Worm (Caenorhabditis elegans) whole organism, L3 larva: ENCODE results near the gene far-5.

Source experiments
- R02D3.7 ChIP-seq: fragments of 150-350 bp; optimal IDR thresholded peaks from 2 replicates; lab custom pipeline; 2014; ENCODE audit warnings: missing biosample characterization, missing genetic modification characterization
- ZK546.5 ChIP-seq: sonication (generic microtip); optimal IDR thresholded peaks from 2 replicates; lab custom pipeline; 2017; ENCODE audit warnings: missing biosample characterization, missing genetic modification characterization
- aly-2 ChIP-seq: fragments of 150-350 bp; optimal IDR thresholded peaks from 2 replicates; lab custom pipeline; 2014; ENCODE audit warnings: missing biosample characterization, missing genetic modification characterization
- ama-1 ChIP-seq: fragments of 150-350 bp; optimal IDR thresholded peaks from 2 replicates; lab custom pipeline; 2018
- ceh-28 ChIP-seq: fragments of 150-350 bp; optimal IDR thresholded peaks from 2 replicates; lab custom pipeline; 2014; ENCODE audit warnings: missing biosample characterization, missing genetic modification reagents, missing genetic modification characterization
- ceh-9 ChIP-seq: sonication (generic microtip); optimal IDR thresholded peaks from 2 replicates; lab custom pipeline; 2018; ENCODE audit warnings: missing biosample characterization, missing genetic modification characterization
- daf-12 ChIP-seq: fragments of 150-350 bp; optimal IDR thresholded peaks from 2 replicates; lab custom pipeline; 2014; ENCODE audit warnings: missing biosample characterization, missing genetic modification reagents, missing genetic modification characterization
- egl-27 ChIP-seq: sonication (generic microtip); optimal IDR thresholded peaks from 4 replicates; lab custom pipeline; 2017; ENCODE audit warnings: missing biosample characterization, missing genetic modification reagents, missing genetic modification characterization
- elt-1 ChIP-seq: fragments of 150-350 bp; optimal IDR thresholded peaks from 2 replicates; lab custom pipeline; 2014; ENCODE audit warnings: missing biosample characterization, missing genetic modification characterization
- elt-2 ChIP-seq: sonication (generic microtip); optimal IDR thresholded peaks from 2 replicates; lab custom pipeline; 2016; ENCODE audit warnings: missing genetic modification reagents, mild to moderate bottlenecking, missing genetic modification characterization, missing compliant biosample characterization
- elt-3 ChIP-seq, 3 experiments: fragments of 150-350 bp in 1 of 3; sonication (generic microtip) in 2 of 3; optimal IDR thresholded peaks; 2 replicates in 2 of 3; 4 replicates in 1 of 3; lab custom pipeline; 2014 to 2017; ENCODE audit warnings: missing biosample characterization in 3 of 3, missing genetic modification characterization in 3 of 3
- eor-1 ChIP-seq, 2 experiments: fragments of 150-350 bp; optimal IDR thresholded peaks; 2 replicates each; lab custom pipeline; 2014 to 2018; ENCODE audit warnings: missing biosample characterization in 2 of 2, missing genetic modification characterization in 2 of 2
- fkh-2 ChIP-seq: fragments of 150-350 bp; optimal IDR thresholded peaks from 2 replicates; lab custom pipeline; 2014; ENCODE audit warnings: missing biosample characterization, missing genetic modification reagents, missing genetic modification characterization
- fos-1 ChIP-seq: fragments of 150-350 bp; optimal IDR thresholded peaks from 2 replicates; lab custom pipeline; 2014; ENCODE audit warnings: missing biosample characterization, missing genetic modification characterization
- hmg-11 ChIP-seq: sonication (generic microtip); optimal IDR thresholded peaks from 2 replicates; lab custom pipeline; 2016; ENCODE audit warnings: missing genetic modification characterization, missing compliant biosample characterization
- lin-15B ChIP-seq: fragments of 150-350 bp; optimal IDR thresholded peaks from 2 replicates; lab custom pipeline; 2014; ENCODE audit warnings: missing biosample characterization, missing genetic modification characterization
- lsy-12 ChIP-seq: sonication (generic microtip); optimal IDR thresholded peaks from 2 replicates; lab custom pipeline; 2016; ENCODE audit warnings: mild to moderate bottlenecking, missing genetic modification characterization, missing compliant biosample characterization
- mdl-1 ChIP-seq: fragments of 150-350 bp; optimal IDR thresholded peaks from 2 replicates; lab custom pipeline; 2014; ENCODE audit warnings: missing biosample characterization, missing genetic modification characterization
- mml-1 ChIP-seq: fragments of 150-350 bp; sonication (generic microtip); optimal IDR thresholded peaks from 3 replicates; lab custom pipeline; 2014; ENCODE audit warnings: missing biosample characterization, missing genetic modification characterization
- nfya-1 ChIP-seq: sonication (generic microtip); optimal IDR thresholded peaks from 2 replicates; lab custom pipeline; 2017; ENCODE audit warnings: missing genetic modification characterization, mild to moderate bottlenecking, missing compliant biosample characterization, antibody characterized with exemption, moderate library complexity; ENCODE audit not compliant: insufficient read depth
- nhr-11 ChIP-seq: fragments of 150-350 bp; optimal IDR thresholded peaks from 2 replicates; lab custom pipeline; 2014; ENCODE audit warnings: missing biosample characterization, missing genetic modification characterization
- nhr-23 ChIP-seq: fragments of 150-350 bp; optimal IDR thresholded peaks from 2 replicates; lab custom pipeline; 2014; ENCODE audit warnings: missing biosample characterization, missing genetic modification reagents, missing genetic modification characterization
- nhr-237 ChIP-seq: fragments of 150-350 bp; optimal IDR thresholded peaks from 2 replicates; lab custom pipeline; 2014; ENCODE audit warnings: missing biosample characterization, missing genetic modification characterization
- nhr-25 ChIP-seq: sonication (generic microtip); optimal IDR thresholded peaks from 2 replicates; lab custom pipeline; 2017; ENCODE audit warnings: missing biosample characterization, missing genetic modification characterization
- nhr-28 ChIP-seq: fragments of 150-350 bp; optimal IDR thresholded peaks from 2 replicates; lab custom pipeline; 2014; ENCODE audit warnings: missing biosample characterization, missing genetic modification characterization
- nhr-43 ChIP-seq: sonication (generic microtip); optimal IDR thresholded peaks from 2 replicates; lab custom pipeline; 2016; ENCODE audit warnings: mild to moderate bottlenecking, missing genetic modification characterization, missing compliant biosample characterization; ENCODE audit not compliant: poor library complexity, severe bottlenecking
- nhr-67 ChIP-seq: fragments of 150-350 bp; optimal IDR thresholded peaks from 2 replicates; lab custom pipeline; 2014; ENCODE audit warnings: missing biosample characterization, missing genetic modification characterization
- pha-4 ChIP-seq: fragments of 150-350 bp; optimal IDR thresholded peaks from 2 replicates; lab custom pipeline; 2014; ENCODE audit warnings: missing biosample characterization, missing genetic modification reagents, missing genetic modification characterization
- pqm-1 ChIP-seq: fragments of 150-350 bp; optimal IDR thresholded peaks from 2 replicates; lab custom pipeline; 2017; ENCODE audit warnings: missing biosample characterization, missing genetic modification characterization, inconsistent platforms
- sea-2 ChIP-seq: fragments of 150-350 bp; sonication (generic microtip); optimal IDR thresholded peaks from 4 replicates; lab custom pipeline; 2014; ENCODE audit warnings: missing biosample characterization, missing genetic modification reagents, missing genetic modification characterization
- snpc-4 ChIP-seq: fragments of 150-350 bp; optimal IDR thresholded peaks from 2 replicates; lab custom pipeline; 2014; ENCODE audit warnings: missing biosample characterization, missing genetic modification characterization
- tbx-2 ChIP-seq: sonication (generic microtip); optimal IDR thresholded peaks from 2 replicates; lab custom pipeline; 2016; ENCODE audit warnings: mild to moderate bottlenecking, missing genetic modification characterization, missing compliant biosample characterization
- unc-39 ChIP-seq: sonication (generic microtip); optimal IDR thresholded peaks from 4 replicates; lab custom pipeline; 2017; ENCODE audit warnings: missing biosample characterization, missing genetic modification characterization
- unc-62 ChIP-seq: fragments of 150-350 bp; sonication (generic microtip); optimal IDR thresholded peaks from 4 replicates; lab custom pipeline; 2014; ENCODE audit warnings: missing biosample characterization, missing genetic modification reagents, missing genetic modification characterization
- zag-1 ChIP-seq: fragments of 150-350 bp; optimal IDR thresholded peaks from 2 replicates; lab custom pipeline; 2014; ENCODE audit warnings: missing biosample characterization, missing genetic modification characterization
- ztf-11 ChIP-seq: fragments of 150-350 bp; optimal IDR thresholded peaks from 2 replicates; lab custom pipeline; 2014; ENCODE audit warnings: missing biosample characterization, missing genetic modification characterization
- ztf-4 ChIP-seq: fragments of 150-350 bp; optimal IDR thresholded peaks from 2 replicates; lab custom pipeline; 2014; ENCODE audit warnings: missing biosample characterization, missing genetic modification characterization

Gene far-5

DNA sequence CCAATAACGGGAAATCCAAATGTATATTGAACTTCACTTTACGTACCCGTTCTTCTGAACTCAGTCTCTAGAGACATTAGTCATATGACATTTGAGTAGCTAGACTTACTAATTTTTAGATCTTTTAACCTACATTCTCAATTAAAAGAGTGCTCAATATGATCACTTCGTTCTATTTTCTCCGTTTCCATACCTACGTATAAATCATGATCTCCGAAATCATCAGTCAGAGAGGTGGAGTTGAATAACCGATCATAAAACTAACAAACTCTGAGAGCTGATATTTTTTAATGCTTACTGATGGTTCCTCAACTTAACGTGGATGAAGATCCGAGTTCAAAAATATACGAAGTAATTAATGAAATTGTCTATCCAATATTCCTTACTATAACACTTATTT is 31.3 kb upstream of the far-5 start, which contains the start of gene srd-35:
Gene srd-35, plus strand, starts transcription at position 301 of the 400 bp plus-strand sequence.
- TF ChIP-seq pha-4 (tag; lab: Kevin White, UChicago) = no peak
- TF ChIP-seq snpc-4 (tag; lab: Kevin White, UChicago) = no peak
- no peak for TF ChIP-seq lin-15B (tag; lab: Kevin White, UChicago)
- no peak for TF ChIP-seq nhr-28 (tag; lab: Kevin White, UChicago)
- TF ChIP-seq nhr-237 (tag; lab: Kevin White, UChicago) = no peak
- no peak for TF ChIP-seq elt-3 (tag; optimal IDR thresholded peaks at IDR 0.05; lab: Kevin White, UChicago)
- no peak for TF ChIP-seq ztf-11 (tag; lab: Kevin White, UChicago)
- no peak for TF ChIP-seq R02D3.7 (tag; lab: Kevin White, UChicago)
- TF ChIP-seq ceh-28 (tag; lab: Kevin White, UChicago) = no peak
- TF ChIP-seq unc-39 (tag; lab: Kevin White, UChicago) = no peak

DNA sequence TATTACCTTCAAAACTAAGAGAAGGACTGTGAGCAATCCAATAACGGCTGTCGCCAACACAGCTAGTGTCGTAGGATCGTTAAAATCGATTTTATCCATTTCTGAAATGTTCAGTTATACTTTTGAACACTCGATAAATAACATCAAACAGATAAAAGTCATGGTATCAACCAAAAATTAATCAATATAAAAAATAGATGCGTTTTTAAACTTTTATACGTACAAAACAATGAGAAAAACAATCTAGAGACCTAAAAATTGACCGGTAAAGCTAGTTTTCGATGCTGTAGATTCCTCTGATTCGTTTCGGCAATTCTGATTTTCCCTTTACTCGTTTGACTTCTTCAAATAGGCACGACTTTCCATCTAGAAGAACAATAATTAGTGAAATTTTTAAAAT is 28.3 kb upstream of the far-5 start, which contains the start of gene R186.3:
Gene R186.3, minus strand, starts transcription at position 101 of the 400 bp plus-strand sequence.
- no peak for TF ChIP-seq nhr-11 (tag; lab: Kevin White, UChicago)

- peak; percentile 2 for TF ChIP-seq pqm-1 (tag; lab: Kevin White, UChicago)
- peak; percentile 65 for TF ChIP-seq elt-2 (tag; lab: Kevin White, UChicago)
- TF ChIP-seq hmg-11 (tag; lab: Kevin White, UChicago) = peak; percentile 68
- TF ChIP-seq pha-4 (tag; lab: Kevin White, UChicago) = peak; percentile 40
- TF ChIP-seq lin-15B (tag; lab: Kevin White, UChicago) = peak; percentile 75
- peak; percentile 58 for TF ChIP-seq lsy-12 (tag; lab: Kevin White, UChicago)
- peak; percentile 5 for TF ChIP-seq tbx-2 (tag; lab: Kevin White, UChicago)
- peak; percentile 66 for TF ChIP-seq nfya-1 (tag; lab: Kevin White, UChicago)
- peak; percentile 24 for TF ChIP-seq snpc-4 (tag; lab: Kevin White, UChicago)
- TF ChIP-seq nhr-25 (tag; lab: Kevin White, UChicago) = peak; percentile 23
- TF ChIP-seq nhr-43 = peak; percentile 19
Observed at ce11 chrV:12967925-12968327, 27.4 kb upstream of the far-5 start, which contains the start of gene R186.8. Gene R186.8 (minus strand): TSS chrV:12967982.

ce11 chrV:12968555-12968954 is 26.8 kb upstream of the far-5 start, which contains the start of gene lin-46:
Gene lin-46 (plus strand): TSS chrV:12968855.
- TF ChIP-seq fos-1 (tag; lab: Kevin White, UChicago) = no peak
- peak; percentile 67 for TF ChIP-seq nhr-25 (tag; lab: Kevin White, UChicago)

DNA sequence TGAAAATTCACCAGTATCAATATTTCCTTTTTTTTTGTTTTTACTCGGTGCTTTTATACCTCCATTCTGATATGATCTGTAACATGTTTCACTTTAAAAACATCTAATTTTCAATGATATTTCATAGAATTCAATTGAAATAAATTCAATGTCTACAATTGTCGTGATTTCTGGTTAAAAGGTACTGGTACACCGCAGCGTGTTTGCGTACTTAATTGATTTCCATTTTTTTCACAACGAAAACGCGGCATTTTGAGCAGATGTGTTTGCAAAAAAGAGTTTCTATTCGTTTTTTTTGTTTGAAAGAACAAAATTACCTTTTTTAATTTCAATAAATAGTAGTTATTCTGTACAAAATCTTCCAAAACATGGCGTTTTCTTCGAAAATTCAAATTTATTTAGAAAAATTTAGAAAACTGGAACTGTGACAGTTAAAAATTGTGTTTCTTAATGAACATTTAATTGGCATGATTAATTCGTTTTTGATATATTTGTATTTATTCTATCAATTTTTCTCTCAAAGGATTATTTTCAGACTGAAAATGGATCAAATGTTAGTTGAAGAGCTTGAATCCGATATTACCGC is 24.7 kb upstream of the far-5 start, which contains the start of gene pnn-1:
Gene pnn-1, plus strand, starts transcription at position 536 of the 586 bp plus-strand sequence.
- no peak for TF ChIP-seq sea-2
- TF ChIP-seq nhr-23 (tag; lab: Kevin White, UChicago) = no peak
- TF ChIP-seq mdl-1 (tag; lab: Kevin White, UChicago) = no peak
- TF ChIP-seq ztf-11 (tag; lab: Kevin White, UChicago) = no peak
- TF ChIP-seq ceh-9 (tag; lab: Kevin White, UChicago) = no peak
- TF ChIP-seq tbx-2 (tag; lab: Kevin White, UChicago) = no peak
- no peak for TF ChIP-seq nhr-43
- no peak for TF ChIP-seq nhr-67
- TF ChIP-seq pha-4 (tag; lab: Kevin White, UChicago) = peak; percentile 59
- no peak for TF ChIP-seq nhr-28 (tag; lab: Kevin White, UChicago)
- TF ChIP-seq hmg-11 (tag; lab: Kevin White, UChicago) = peak; percentile 48
- TF ChIP-seq ama-1 = no peak
- TF ChIP-seq egl-27 (tag; lab: Kevin White, UChicago) = no peak
- no peak for TF ChIP-seq daf-12 (tag; lab: Kevin White, UChicago)
- TF ChIP-seq elt-2 (tag; lab: Kevin White, UChicago) = no peak
- TF ChIP-seq zag-1 (tag; lab: Kevin White, UChicago) = no peak
- no peak for TF ChIP-seq unc-62 (GFP tag; lab: Kevin White, UChicago)
- no peak for TF ChIP-seq aly-2
- peak; percentile 35 for TF ChIP-seq lin-15B (tag; lab: Kevin White, UChicago)
- TF ChIP-seq ZK546.5 (tag; lab: Kevin White, UChicago) = no peak
- no peak for TF ChIP-seq mml-1 (tag; lab: Kevin White, UChicago)
- TF ChIP-seq fkh-2 (tag; lab: Kevin White, UChicago) = no peak
- TF ChIP-seq elt-3 (tag; optimal IDR thresholded peaks at IDR 0.05; lab: Kevin White, UChicago) = no peak
- no peak for TF ChIP-seq snpc-4 (tag; lab: Kevin White, UChicago)
- TF ChIP-seq elt-1 = no peak
- TF ChIP-seq nfya-1 (tag; lab: Kevin White, UChicago) = peak; percentile 45
- TF ChIP-seq nhr-237 (tag; lab: Kevin White, UChicago) = no peak
- TF ChIP-seq eor-1 (tag; optimal IDR thresholded peaks at IDR 0.05; lab: Kevin White, UChicago) = no peak
- TF ChIP-seq lsy-12 (tag; lab: Kevin White, UChicago) = no peak
- no peak for TF ChIP-seq nhr-11 (tag; lab: Kevin White, UChicago)
- no peak for TF ChIP-seq ztf-4 (tag; lab: Kevin White, UChicago)
- no peak for TF ChIP-seq nhr-25 (tag; lab: Kevin White, UChicago)
